Worm (Caenorhabditis elegans): Measurements from ENCODE around the gene F08H9.2.
A peak's percentile ranks its signal among the peaks of the same experiment; 100 is the strongest.

F08H9.2 gene

ce11 chrV:14417735-14418134, 42.7 kb upstream of the F08H9.2 start, which contains the start of the genes nxf-2 and set-31:
Gene nxf-2, minus strand, starts transcription at chrV:14417835.
Gene set-31, plus strand, starts transcription at chrV:14417903.
- no peak for TF ChIP-seq R02D3.7 (tag; optimal IDR thresholded peaks at IDR 0.05)
- TF ChIP-seq unc-55 (GFP tag; optimal IDR thresholded peaks at IDR 0.05), result no peak
- TF ChIP-seq lsy-2 (tag; optimal IDR thresholded peaks at IDR 0.05), result peak in 1 of 2 experiments; percentile 41
- TF ChIP-seq nhr-11 (tag; optimal IDR thresholded peaks at IDR 0.05), result no peak

ce11 chrV:14419855-14420254, 40.6 kb upstream of the F08H9.2 start:
- no peak for TF ChIP-seq ztf-11 (tag; optimal IDR thresholded peaks at IDR 0.05)
- no peak for TF ChIP-seq nhr-10 (tag; optimal IDR thresholded peaks at IDR 0.05)
- TF ChIP-seq blmp-1 (tag; optimal IDR thresholded peaks at IDR 0.05; ENCODE audit: insufficient read depth), result no peak
- no peak for TF ChIP-seq lin-11 (tag; optimal IDR thresholded peaks at IDR 0.05)
- no peak for TF ChIP-seq gmeb-1 (tag; optimal IDR thresholded peaks at IDR 0.05)
- no peak for TF ChIP-seq nhr-23 (tag; optimal IDR thresholded peaks at IDR 0.05)
- no peak for TF ChIP-seq lsy-2 (tag; optimal IDR thresholded peaks at IDR 0.05)
- TF ChIP-seq alr-1 (tag; optimal IDR thresholded peaks at IDR 0.05), result no peak
- TF ChIP-seq snpc-4 (tag; optimal IDR thresholded peaks at IDR 0.05), result no peak
- TF ChIP-seq nhr-21 (tag; optimal IDR thresholded peaks at IDR 0.05), result no peak
- no peak for TF ChIP-seq nhr-25 (tag; optimal IDR thresholded peaks at IDR 0.05)
- TF ChIP-seq nhr-237 (tag; optimal IDR thresholded peaks at IDR 0.05), result no peak
- TF ChIP-seq ceh-16 (tag; optimal IDR thresholded peaks at IDR 0.05), result no peak
- no peak for TF ChIP-seq sma-9 (GFP tag; optimal IDR thresholded peaks at IDR 0.05)
- no peak for TF ChIP-seq sma-9 (tag; optimal IDR thresholded peaks at IDR 0.05)
- TF ChIP-seq lin-39 (tag; optimal IDR thresholded peaks at IDR 0.05), result no peak
- no peak for TF ChIP-seq F13H6.1 (tag; optimal IDR thresholded peaks at IDR 0.05)
- no peak for TF ChIP-seq fos-1 (tag; optimal IDR thresholded peaks at IDR 0.05)
- TF ChIP-seq sma-3 (GFP tag; optimal IDR thresholded peaks at IDR 0.05), result no peak
- TF ChIP-seq nhr-12 (tag; optimal IDR thresholded peaks at IDR 0.05), result no peak

ce11 chrV:14421325-14421724, 39.1 kb upstream of the F08H9.2 start, which contains the start of gene dhs-22:
Gene dhs-22, minus strand, starts transcription at chrV:14421440.
- TF ChIP-seq skn-1 (tag; optimal IDR thresholded peaks at IDR 0.05), result no peak

- TF ChIP-seq nhr-23 (tag; optimal IDR thresholded peaks at IDR 0.05), result no peak
- TF ChIP-seq skn-1 (tag; optimal IDR thresholded peaks at IDR 0.05), result no peak
- no peak for TF ChIP-seq lin-13 (GFP tag; optimal IDR thresholded peaks at IDR 0.05)
- TF ChIP-seq sma-9 (GFP tag; optimal IDR thresholded peaks at IDR 0.05), result no peak
- no peak for TF ChIP-seq sma-9 (tag; optimal IDR thresholded peaks at IDR 0.05)
- TF ChIP-seq lsy-2 (tag; optimal IDR thresholded peaks at IDR 0.05), result no peak
These were observed 38.1 kb upstream of the F08H9.2 start, which contains the start of gene pas-1 for ce11 chrV:14422317-14422716. Gene pas-1, minus strand, starts transcription at chrV:14422618.

- TF ChIP-seq nhr-23 (tag; optimal IDR thresholded peaks at IDR 0.05) (no peak), sem-4 (tag; optimal IDR thresholded peaks at IDR 0.05) (no peak), sma-9 (GFP tag; optimal IDR thresholded peaks at IDR 0.05) (peak; percentile 43), sma-9 (tag; optimal IDR thresholded peaks at IDR 0.05) (no peak), snpc-4 (tag; optimal IDR thresholded peaks at IDR 0.05) (no peak), sma-3 (GFP tag; optimal IDR thresholded peaks at IDR 0.05) (peak; percentile 30), lin-39 (tag; optimal IDR thresholded peaks at IDR 0.05) (no peak), lin-13 (GFP tag; optimal IDR thresholded peaks at IDR 0.05) (no peak), ztf-4 (tag; optimal IDR thresholded peaks at IDR 0.05) (no peak), R02D3.7 (tag; optimal IDR thresholded peaks at IDR 0.05) (no peak), unc-55 (GFP tag; optimal IDR thresholded peaks at IDR 0.05) (peak; percentile 58), unc-39 (tag; optimal IDR thresholded peaks at IDR 0.05) (no peak), elt-3 (tag; optimal IDR thresholded peaks at IDR 0.05) (no peak), crh-2 (tag; optimal IDR thresholded peaks at IDR 0.05) (peak; percentile 40), lsy-2 (tag; optimal IDR thresholded peaks at IDR 0.05) (peak in 1 of 2 experiments; percentile 44), C34F6.9 (tag; optimal IDR thresholded peaks at IDR 0.05) (peak; percentile 68), nhr-129 (tag; optimal IDR thresholded peaks at IDR 0.05) (peak; percentile 59), nhr-77 (tag; optimal IDR thresholded peaks at IDR 0.05) (no peak), F13H6.1 (tag; optimal IDR thresholded peaks at IDR 0.05) (peak; percentile 5), skn-1 (tag; optimal IDR thresholded peaks at IDR 0.05) (peak; percentile 84), aly-2 (tag; optimal IDR thresholded peaks at IDR 0.05) (no peak), nhr-6 (tag; optimal IDR thresholded peaks at IDR 0.05) (no peak), elt-1 (tag; optimal IDR thresholded peaks at IDR 0.05) (no peak)
These were observed 37.2 kb upstream of the F08H9.2 start, which contains the start of gene rpoa-12 for ce11 chrV:14423268-14423667. Gene rpoa-12, minus strand, starts transcription at chrV:14423304.

Measured in whole organism, L2 larva.